Worm (Caenorhabditis elegans): ENCODE results near the gene saeg-1.

ce11 chrV:10876512-10876911 is 11.0 kb upstream of the saeg-1 start:
- TF ChIP-seq nhr-19 (GFP tag; conservative IDR thresholded peaks at IDR 0.05): 0 out of 2 replicates have a peak, but pooled peaks have one; percentile 26
- no peak for TF ChIP-seq nhr-11 (tag; optimal IDR thresholded peaks at IDR 0.05)
- no peak for TF ChIP-seq ceh-82 (tag; optimal IDR thresholded peaks at IDR 0.05)
- no peak for TF ChIP-seq unc-62 (GFP tag; optimal IDR thresholded peaks at IDR 0.05)
- no peak for TF ChIP-seq zag-1 (tag; optimal IDR thresholded peaks at IDR 0.05)
- no peak for TF ChIP-seq snpc-4 (tag; optimal IDR thresholded peaks at IDR 0.05)
- no peak for TF ChIP-seq nhr-12 (tag; optimal IDR thresholded peaks at IDR 0.05)
- TF ChIP-seq lsy-2 (tag; optimal IDR thresholded peaks at IDR 0.05): no peak
- no peak for TF ChIP-seq lin-15B (tag; optimal IDR thresholded peaks at IDR 0.05)
